Fruit fly (Drosophila melanogaster) whole organism, wandering third instar larva: ENCODE measurements around the gene CG1537.

Experiments used
- br ChIP-seq: fragments of 200-800 bp; sonication (Bioruptor generic); optimal IDR thresholded peaks from 2 replicates; lab custom pipeline; 2016; ENCODE audit warnings: missing biosample characterization, missing genetic modification characterization
- jim ChIP-seq: fragments of 175-275, 200-325 bp; sonication (Bioruptor generic); optimal IDR thresholded peaks from 2 replicates; lab custom pipeline; 2016; ENCODE audit warnings: missing biosample characterization, mild to moderate bottlenecking, missing genetic modification characterization
- psq ChIP-seq: fragments of 200-800 bp; sonication (Bioruptor generic); optimal IDR thresholded peaks from 3 replicates; lab custom pipeline; 2017; ENCODE audit warnings: missing biosample characterization, mild to moderate bottlenecking, missing genetic modification characterization, moderate library complexity
- sage ChIP-seq: fragments of 200-800 bp; sonication (Bioruptor generic); optimal IDR thresholded peaks from 2 replicates; lab custom pipeline; 2016; ENCODE audit warnings: missing biosample characterization, mild to moderate bottlenecking, missing genetic modification characterization
- tai ChIP-seq: sonication (Bioruptor generic); optimal IDR thresholded peaks from 2 replicates; lab custom pipeline; 2016; ENCODE audit warnings: missing biosample characterization, missing genetic modification characterization

DNA sequence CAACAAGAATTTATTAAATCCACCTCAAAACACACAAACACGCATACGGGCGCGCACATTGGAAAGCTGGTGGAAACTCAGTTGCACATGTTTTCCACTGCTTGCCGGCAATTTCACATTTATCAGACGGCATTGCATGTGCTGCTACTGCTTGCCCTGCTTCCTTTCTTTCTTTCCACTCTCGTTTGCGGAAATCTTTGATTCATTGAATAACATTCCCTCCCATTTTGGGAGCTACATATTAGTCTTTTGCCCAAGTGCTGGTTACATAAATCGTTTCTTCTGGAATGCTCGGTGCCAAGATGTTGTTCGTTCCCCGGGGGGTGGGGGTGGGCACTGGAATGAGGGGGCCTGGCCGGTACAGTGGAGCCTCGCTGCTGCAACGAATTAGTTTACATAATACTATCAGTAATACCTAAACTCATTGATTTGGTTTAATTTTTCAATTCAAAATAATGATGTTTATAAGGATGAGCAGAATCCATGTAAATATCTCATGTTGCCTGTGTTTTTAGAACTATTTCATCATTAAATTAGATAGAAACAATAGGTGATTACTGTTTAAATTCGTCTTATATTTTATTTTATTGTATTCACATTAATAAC lies 46.0 kb upstream of the CG1537 start:
- TF ChIP-seq br (GFP tag; lab: Kevin White, UChicago): no peak
- no peak for TF ChIP-seq psq (GFP tag; lab: Kevin White, UChicago)
- no peak for TF ChIP-seq sage (GFP tag; lab: Kevin White, UChicago)
- TF ChIP-seq jim (GFP tag; lab: Kevin White, UChicago): no peak
- TF ChIP-seq tai (GFP tag; lab: Kevin White, UChicago): no peak
